Worm (Caenorhabditis elegans): Measurements from ENCODE around the gene pod-1.

- TF ChIP-seq med-1 (GFP tag; optimal IDR thresholded peaks at IDR 0.05; ENCODE audit: insufficient read depth) = no peak
- no peak for TF ChIP-seq ztf-29 (GFP tag; IDR thresholded peaks at IDR 0.05)
- no peak for TF ChIP-seq klf-2 (GFP tag; conservative IDR thresholded peaks at IDR 0.05)
- TF ChIP-seq flt-1 (GFP tag; IDR thresholded peaks at IDR 0.05) = no peak
- TF ChIP-seq cog-1 (tag; optimal IDR thresholded peaks at IDR 0.05) = no peak
- TF ChIP-seq ztf-23 (GFP tag; IDR thresholded peaks at IDR 0.05) = no peak
- TF ChIP-seq T22C8.4 (GFP tag; IDR thresholded peaks at IDR 0.05) = no peak
- TF ChIP-seq ref-1 (GFP tag; conservative IDR thresholded peaks at IDR 0.05) = no peak
These were observed 6.9 kb upstream of the pod-1 start for ce11 chrIII:13530838-13531237.
